Worm (Caenorhabditis elegans) whole organism, L4 larva: Measurements from ENCODE around the gene T28C6.11.

Experiments
- D1046.2 ChIP-seq: fragments of 200-800 bp; sonication (Bioruptor generic); IDR thresholded peaks from 2 replicates; pipeline ENCODE4 v1.3.6; 2022; ENCODE audit warnings: missing genetic modification characterization, missing compliant biosample characterization
- F26F4.8 ChIP-seq: fragments of 200-800 bp; sonication (Bioruptor generic); conservative IDR thresholded peaks from 2 replicates; pipeline ENCODE4 v1.3.6; 2022; ENCODE audit warnings: missing genetic modification characterization, missing compliant biosample characterization
- daf-12 ChIP-seq: fragments of 150-350 bp; optimal IDR thresholded peaks from 2 replicates; lab custom pipeline; 2014; ENCODE audit warnings: missing biosample characterization, missing genetic modification reagents, missing genetic modification characterization
- egl-27 ChIP-seq: sonication (generic microtip); optimal IDR thresholded peaks from 3 replicates; lab custom pipeline; 2017; ENCODE audit warnings: missing biosample characterization, missing genetic modification reagents, missing genetic modification characterization
- gei-8 ChIP-seq: fragments of 200-800 bp; sonication (Bioruptor generic); optimal IDR thresholded peaks from 2 replicates; lab custom pipeline; 2018; ENCODE audit warnings: mild to moderate bottlenecking, missing genetic modification characterization, missing compliant biosample characterization
- hif-1 ChIP-seq, 2 experiments: sonication (generic microtip); optimal IDR thresholded peaks; 2 replicates each; lab custom pipeline; 2016 to 2017; ENCODE audit warnings: missing compliant biosample characterization in 2 of 2, missing genetic modification characterization in 2 of 2, missing genetic modification reagents in 2 of 2, missing genotype in 2 of 2, mild to moderate bottlenecking in 1 of 2
- hlh-11 ChIP-seq: fragments of 200-800 bp; sonication (Bioruptor generic); optimal IDR thresholded peaks from 2 replicates; lab custom pipeline; 2018; ENCODE audit warnings: mild to moderate bottlenecking, missing genetic modification characterization, missing compliant biosample characterization
- hlh-30 ChIP-seq: sonication (generic microtip); optimal IDR thresholded peaks from 2 replicates; lab custom pipeline; 2017; ENCODE audit warnings: antibody characterized with exemption, mild to moderate bottlenecking, missing genetic modification characterization, missing compliant biosample characterization; ENCODE audit not compliant: insufficient read depth
- lsy-2 ChIP-seq, 2 experiments: fragments of 150-350 bp in 1 of 2; sonication (generic microtip) in 1 of 2; optimal IDR thresholded peaks; 2 replicates each; lab custom pipeline; 2014 to 2017; ENCODE audit warnings: missing biosample characterization in 2 of 2, missing genetic modification characterization in 2 of 2
- mxl-2 ChIP-seq: fragments of 200-800 bp; sonication (Bioruptor generic); conservative IDR thresholded peaks from 2 replicates; pipeline ENCODE4 v1.3.6; 2022; ENCODE audit warnings: missing genetic modification reagents, missing genetic modification characterization, missing compliant biosample characterization
- nhr-25 ChIP-seq: sonication (generic microtip); optimal IDR thresholded peaks from 2 replicates; lab custom pipeline; 2017; ENCODE audit warnings: missing genetic modification characterization, mild to moderate bottlenecking, missing compliant biosample characterization, antibody characterized with exemption, moderate library complexity, borderline replicate concordance; ENCODE audit not compliant: insufficient read depth
- nhr-42 ChIP-seq: fragments of 200-800 bp; sonication (Bioruptor generic); IDR thresholded peaks from 2 replicates; pipeline ENCODE4 v1.3.6; 2022; ENCODE audit warnings: missing genetic modification characterization, missing compliant biosample characterization
- php-3 ChIP-seq: fragments of 200-800 bp; sonication (Bioruptor generic); IDR thresholded peaks from 2 replicates; pipeline ENCODE4 v1.3.6; 2022; ENCODE audit warnings: missing genetic modification reagents, missing genetic modification characterization, missing compliant biosample characterization
- rbr-2 ChIP-seq: sonication (generic microtip); optimal IDR thresholded peaks from 2 replicates; lab custom pipeline; 2016; ENCODE audit warnings: missing genotype, missing genetic modification characterization, missing compliant biosample characterization
- set-16 ChIP-seq: fragments of 200-800 bp; sonication (Bioruptor generic); IDR thresholded peaks from 2 replicates; pipeline ENCODE4 v1.3.6; 2022; ENCODE audit warnings: missing genetic modification reagents, missing genetic modification characterization, missing compliant biosample characterization
- unc-130 ChIP-seq: sonication (generic microtip); optimal IDR thresholded peaks from 2 replicates; lab custom pipeline; 2016; ENCODE audit warnings: missing genetic modification reagents, missing genetic modification characterization, missing compliant biosample characterization
- unc-39 ChIP-seq: sonication (generic microtip); optimal IDR thresholded peaks from 2 replicates; lab custom pipeline; 2017; ENCODE audit warnings: missing biosample characterization, missing genetic modification characterization
- unc-62 ChIP-seq, 3 experiments: fragments of 150-350 bp in 1 of 3; sonication (generic microtip); optimal IDR thresholded peaks in 2 of 3; peaks in 1 of 3; 1 replicate in 1 of 3; 2 replicates in 2 of 3; lab custom pipeline; 2014 to 2017; ENCODE audit warnings: missing biosample characterization in 3 of 3, missing genetic modification characterization in 3 of 3, missing genetic modification reagents in 3 of 3, missing genotype in 1 of 3
- zfp-3 ChIP-seq: fragments of 200-800 bp; sonication (Bioruptor generic); conservative IDR thresholded peaks from 2 replicates; pipeline ENCODE4 v1.3.6; 2022; ENCODE audit warnings: missing genetic modification reagents, missing genetic modification characterization, missing compliant biosample characterization
- zip-11 ChIP-seq: fragments of 200-800 bp; sonication (Bioruptor generic); IDR thresholded peaks from 2 replicates; pipeline ENCODE4 v1.3.6; 2022; ENCODE audit warnings: missing genetic modification characterization, missing compliant biosample characterization

Gene T28C6.11

DNA sequence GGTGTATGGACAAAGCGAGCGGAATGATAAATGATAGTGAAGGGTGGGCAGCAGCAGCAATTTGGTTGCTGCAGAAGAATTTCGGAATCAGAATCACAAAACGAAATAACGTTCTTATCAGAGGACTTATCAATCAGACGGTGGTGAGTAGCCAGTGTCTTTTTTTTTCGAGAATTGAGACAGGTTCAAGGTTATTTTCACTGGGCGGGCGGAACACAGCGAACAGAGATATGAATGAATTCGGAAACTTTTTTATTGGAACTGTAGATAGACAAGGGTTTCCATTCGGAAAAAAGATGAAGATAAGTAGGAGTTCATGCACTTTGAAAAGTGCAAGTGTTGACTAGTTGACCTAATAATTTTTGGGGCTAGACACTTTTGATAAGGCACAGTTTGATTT, 46.8 kb downstream of the T28C6.11 start (continued):
- TF ChIP-seq nhr-25 (peak; percentile 94), egl-27 (no peak), hlh-11 (tag; lab: Kevin White, UChicago) (peak; percentile 85), daf-12 (tag; lab: Kevin White, UChicago) (no peak), F26F4.8 (GFP tag; lab: Robert Waterston, UW) (no peak), hlh-30 (peak; percentile 25), lsy-2 (tag; optimal IDR thresholded peaks at IDR 0.05; lab: Kevin White, UChicago) (peak in 1 of 2 experiments; percentile 19), mxl-2 (GFP tag; lab: Robert Waterston, UW) (no peak), unc-62 (GFP tag; optimal IDR thresholded peaks at IDR 0.05 in 1 of 2; lab: Kevin White, UChicago) (peak in 1 of 2 experiments; percentile 97), unc-62 (tag; optimal IDR thresholded peaks at IDR 0.05; lab: Kevin White, UChicago) (no peak)

ce11 chrIV:8792808-8793207, 47.3 kb downstream of the T28C6.11 start, which contains the start of gene C33D9.3:
Gene C33D9.3 (minus strand): TSS chrIV:8792908.
- TF ChIP-seq rbr-2 (tag; lab: Kevin White, UChicago) (no peak), hif-1 (tag; optimal IDR thresholded peaks at IDR 0.05; lab: Kevin White, UChicago) (no peak), unc-62 (GFP tag; optimal IDR thresholded peaks at IDR 0.05 in 1 of 2; lab: Kevin White, UChicago) (peak in 1 of 2 experiments; percentile 15), unc-62 (tag; optimal IDR thresholded peaks at IDR 0.05; lab: Kevin White, UChicago) (no peak)
- TF ChIP-seq, all 104 proteins: peak for 1

ce11 chrIV:8790144-8790543, 49.9 kb downstream of the T28C6.11 start, which contains the start of gene sru-35:
Gene sru-35 (minus strand): TSS chrIV:8790244.
- TF ChIP-seq set-16 (GFP tag; lab: Robert Waterston, UW) = no peak
- no peak for TF ChIP-seq zfp-3 (GFP tag; lab: Robert Waterston, UW)
- no peak for TF ChIP-seq unc-62 (GFP tag; optimal IDR thresholded peaks at IDR 0.05 in 1 of 2; lab: Kevin White, UChicago)
- TF ChIP-seq unc-62 (tag; optimal IDR thresholded peaks at IDR 0.05; lab: Kevin White, UChicago) = no peak
- TF ChIP-seq zip-11 = no peak
- no peak for TF ChIP-seq unc-39
- TF ChIP-seq unc-130 (GFP tag; lab: Kevin White, UChicago) = no peak
- TF ChIP-seq php-3 (GFP tag; lab: Robert Waterston, UW) = no peak
- no peak for TF ChIP-seq nhr-42 (GFP tag; lab: Robert Waterston, UW)
- TF ChIP-seq gei-8 = no peak
- TF ChIP-seq D1046.2 = no peak
